Fruit fly (Drosophila melanogaster): Measurements from ENCODE around the gene CG9215.

- TF ChIP-seq pan (optimal IDR thresholded peaks at IDR 0.05) (no peak), usp (GFP tag; optimal IDR thresholded peaks at IDR 0.05) (no peak), CG8478 (optimal IDR thresholded peaks at IDR 0.05) (no peak), psq (optimal IDR thresholded peaks at IDR 0.05) (no peak), Dll (optimal IDR thresholded peaks at IDR 0.05) (no peak)
These were observed 7.1 kb downstream of the CG9215 start, which contains the start of gene CG42299 for dm6 chrX:15575557-15575956.
